Worm (Caenorhabditis elegans): Measurements from ENCODE around the gene col-17.

ce11 chrII:4851594-4852106, 15.7 kb downstream of the col-17 start, which contains the start of gene dnj-9:
- TF ChIP-seq blmp-1 (tag; optimal IDR thresholded peaks at IDR 0.05) = peak; percentile 85
- peak; percentile 86 for TF ChIP-seq fkh-10 (GFP tag; optimal IDR thresholded peaks at IDR 0.05)
- TF ChIP-seq skn-1 (tag; optimal IDR thresholded peaks at IDR 0.05) = peak; percentile 88

All from whole organism, L1 larva.